Worm (Caenorhabditis elegans) whole organism, mixed stage, embryonic: Measurements from ENCODE around the gene lbp-4.

Experiments used
- ces-1 ChIP-seq: fragments of 150-350 bp; optimal IDR thresholded peaks from 2 replicates; lab custom pipeline; 2014; ENCODE audit warnings: missing biosample characterization, missing genetic modification reagents, missing genetic modification characterization
- ham-2 ChIP-seq: fragments of 200-800 bp; sonication (Bioruptor generic); optimal IDR thresholded peaks from 2 replicates; lab custom pipeline; 2018; ENCODE audit warnings: mild to moderate bottlenecking, missing genetic modification characterization, missing compliant biosample characterization
- lin-13 ChIP-seq: fragments of 150-350 bp; optimal IDR thresholded peaks from 2 replicates; lab custom pipeline; 2014; ENCODE audit warnings: missing biosample characterization, missing genetic modification characterization
- lsy-2 ChIP-seq: fragments of 150-350 bp; optimal IDR thresholded peaks from 2 replicates; lab custom pipeline; 2014; ENCODE audit warnings: missing biosample characterization, missing genetic modification characterization
- mab-5 ChIP-seq: fragments of 150-350 bp; optimal IDR thresholded peaks from 2 replicates; lab custom pipeline; 2014; ENCODE audit warnings: missing biosample characterization, missing genetic modification characterization
- mls-2 ChIP-seq: sonication (generic microtip); optimal IDR thresholded peaks from 2 replicates; lab custom pipeline; 2016; ENCODE audit warnings: mild to moderate bottlenecking, missing genetic modification characterization, moderate library complexity, missing compliant biosample characterization
- nhr-76 ChIP-seq: sonication (generic microtip); optimal IDR thresholded peaks from 2 replicates; lab custom pipeline; 2017; ENCODE audit warnings: missing biosample characterization, missing genetic modification characterization
- pha-4 ChIP-seq: fragments of 150-350 bp; optimal IDR thresholded peaks from 2 replicates; lab custom pipeline; 2018; ENCODE audit warnings: missing biosample characterization, missing genetic modification reagents, missing genetic modification characterization
- snpc-4 ChIP-seq: fragments of 150-350 bp; optimal IDR thresholded peaks from 2 replicates; lab custom pipeline; 2014; ENCODE audit warnings: missing biosample characterization, missing genetic modification characterization
- unc-39 ChIP-seq: fragments of 150-350 bp; optimal IDR thresholded peaks from 2 replicates; lab custom pipeline; 2014; ENCODE audit warnings: missing biosample characterization, missing genetic modification characterization
- unc-62 ChIP-seq: fragments of 150-350 bp; optimal IDR thresholded peaks from 2 replicates; lab custom pipeline; 2014; ENCODE audit warnings: missing biosample characterization, missing genetic modification reagents, missing genetic modification characterization

DNA sequence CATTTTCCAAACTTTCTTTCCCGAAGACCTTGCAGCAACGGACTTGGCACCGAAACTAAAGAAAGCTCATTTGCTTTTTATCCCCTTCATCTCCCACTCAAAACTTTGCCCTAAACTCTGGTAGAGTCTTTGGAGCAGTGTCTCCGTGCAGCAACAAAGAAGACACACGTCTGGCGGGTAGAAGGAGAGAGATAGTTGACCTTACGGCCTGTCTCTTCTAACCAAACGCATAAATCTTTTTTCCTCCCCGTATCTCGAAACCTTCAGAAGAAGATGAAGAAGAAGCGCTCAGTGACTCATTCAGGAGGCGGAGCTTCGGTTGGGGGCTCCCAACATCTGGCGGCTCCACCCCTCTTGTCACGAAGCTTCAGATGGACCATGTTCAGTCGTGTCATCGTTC is 6.0 kb downstream of the lbp-4 start:
- no peak for TF ChIP-seq lsy-2 (tag; lab: Kevin White, UChicago)
- no peak for TF ChIP-seq lin-13
- no peak for TF ChIP-seq nhr-76
- TF ChIP-seq mab-5 (tag; lab: Kevin White, UChicago): no peak
- no peak for TF ChIP-seq pha-4
- TF ChIP-seq mls-2 (tag; lab: Kevin White, UChicago): no peak
- no peak for TF ChIP-seq unc-39
- TF ChIP-seq snpc-4 (tag; lab: Kevin White, UChicago): no peak
- no peak for TF ChIP-seq ces-1 (GFP tag; lab: Kevin White, UChicago)
- TF ChIP-seq ham-2 (GFP tag; lab: Kevin White, UChicago): no peak
- TF ChIP-seq unc-62 (GFP tag; lab: Kevin White, UChicago): peak; percentile 37
